Worm (Caenorhabditis elegans) whole organism, L1 larva: ENCODE data around the gene C28C12.11.
A peak's percentile ranks its signal among the peaks of the same experiment; 100 is the strongest.

Experiments used
- C16A3.4 ChIP-seq: fragments of 150-350 bp; optimal IDR thresholded peaks from 2 replicates; lab custom pipeline; 2014; ENCODE audit warnings: missing biosample characterization, missing genetic modification characterization
- C34B4.2 ChIP-seq: sonication (generic microtip); optimal IDR thresholded peaks from 2 replicates; lab custom pipeline; 2017; ENCODE audit warnings: mild to moderate bottlenecking, missing genetic modification characterization, missing compliant biosample characterization
- F16B12.6 ChIP-seq: fragments of 150-350 bp; optimal IDR thresholded peaks from 2 replicates; lab custom pipeline; 2014; ENCODE audit warnings: missing biosample characterization, missing genetic modification characterization
- Y116A8C.19 ChIP-seq: sonication (generic microtip); optimal IDR thresholded peaks from 2 replicates; lab custom pipeline; 2016; ENCODE audit warnings: missing compliant biosample characterization, missing genetic modification characterization, borderline replicate concordance
- aha-1 ChIP-seq: fragments of 150-350 bp; optimal IDR thresholded peaks from 2 replicates; lab custom pipeline; 2014; ENCODE audit warnings: missing biosample characterization, missing genetic modification characterization
- aly-2 ChIP-seq: fragments of 150-350 bp; optimal IDR thresholded peaks from 2 replicates; lab custom pipeline; 2014; ENCODE audit warnings: missing biosample characterization, missing genetic modification characterization
- ama-1 ChIP-seq: fragments of 150-350 bp; optimal IDR thresholded peaks from 2 replicates; lab custom pipeline; 2014
- ceh-88 ChIP-seq: fragments of 200-800 bp; sonication (Bioruptor generic); IDR thresholded peaks from 2 replicates; pipeline ENCODE4 v1.3.6; 2022; ENCODE audit warnings: missing genetic modification characterization, missing compliant biosample characterization
- dpl-1 ChIP-seq, 3 experiments: fragments of 150-350 bp in 2 of 3; sonication (generic microtip) in 1 of 3; optimal IDR thresholded peaks; 2 replicates each; lab custom pipeline; 2014 to 2017; ENCODE audit warnings: missing biosample characterization in 3 of 3, missing genetic modification characterization in 3 of 3, missing genetic modification reagents in 3 of 3
- efl-3 ChIP-seq: fragments of 200-800 bp; sonication (Bioruptor generic); optimal IDR thresholded peaks from 2 replicates; lab custom pipeline; 2018; ENCODE audit warnings: mild to moderate bottlenecking, missing genetic modification characterization, missing compliant biosample characterization
- egl-13 ChIP-seq: sonication (generic microtip); optimal IDR thresholded peaks from 2 replicates; lab custom pipeline; 2016; ENCODE audit warnings: missing genotype, missing genetic modification reagents, missing genetic modification characterization, missing compliant biosample characterization
- ets-5 ChIP-seq: fragments of 200-800 bp; sonication (Bioruptor generic); IDR thresholded peaks from 2 replicates; pipeline ENCODE4 v1.3.6; 2022; ENCODE audit warnings: missing genetic modification characterization, missing compliant biosample characterization
- fkh-10 ChIP-seq: sonication (generic microtip); optimal IDR thresholded peaks from 2 replicates; lab custom pipeline; 2017; ENCODE audit warnings: missing biosample characterization, missing genetic modification reagents, missing genetic modification characterization
- fkh-8 ChIP-seq: sonication (generic microtip); optimal IDR thresholded peaks from 2 replicates; lab custom pipeline; 2016; ENCODE audit warnings: mild to moderate bottlenecking, missing genetic modification characterization, missing compliant biosample characterization
- hpl-2 ChIP-seq: fragments of 150-350 bp; optimal IDR thresholded peaks from 2 replicates; lab custom pipeline; 2014; ENCODE audit warnings: missing biosample characterization, missing genetic modification reagents, missing genetic modification characterization
- irx-1 ChIP-seq: sonication (generic microtip); optimal IDR thresholded peaks from 2 replicates; lab custom pipeline; 2016; ENCODE audit warnings: missing genetic modification characterization, missing compliant biosample characterization
- isw-1 ChIP-seq: fragments of 200-800 bp; sonication (Bioruptor generic); IDR thresholded peaks from 2 replicates; pipeline ENCODE4 v1.3.6; 2022; ENCODE audit warnings: missing genetic modification characterization, missing compliant biosample characterization
- lin-14 ChIP-seq: fragments of 200-800 bp; sonication (Bioruptor generic); optimal IDR thresholded peaks from 2 replicates; lab custom pipeline; 2018; ENCODE audit warnings: mild to moderate bottlenecking, missing genetic modification characterization, moderate library complexity, missing compliant biosample characterization
- lin-15B ChIP-seq: fragments of 150-350 bp; sonication (generic microtip); optimal IDR thresholded peaks from 3 replicates; lab custom pipeline; 2014; ENCODE audit warnings: missing biosample characterization, missing genetic modification characterization
- lin-35 ChIP-seq, 2 experiments: fragments of 150-350 bp; optimal IDR thresholded peaks; 2 replicates each; lab custom pipeline; 2014; ENCODE audit warnings: missing biosample characterization in 2 of 2, missing genetic modification characterization in 2 of 2, missing genetic modification reagents in 2 of 2
- lin-39 ChIP-seq: fragments of 150-350 bp; optimal IDR thresholded peaks from 2 replicates; lab custom pipeline; 2014; ENCODE audit warnings: missing biosample characterization, missing genetic modification reagents, missing genetic modification characterization
- mab-9 ChIP-seq: fragments of 200-800 bp; sonication (Bioruptor generic); IDR thresholded peaks from 2 replicates; pipeline ENCODE4 v1.3.6; 2022; ENCODE audit warnings: missing genetic modification reagents, missing genetic modification characterization, missing compliant biosample characterization
- mep-1 ChIP-seq: fragments of 150-350 bp; optimal IDR thresholded peaks from 2 replicates; lab custom pipeline; 2014; ENCODE audit warnings: missing biosample characterization, missing genetic modification characterization
- nhr-11 ChIP-seq: fragments of 150-350 bp; optimal IDR thresholded peaks from 2 replicates; lab custom pipeline; 2014; ENCODE audit warnings: missing biosample characterization, missing genetic modification characterization
- nhr-12 ChIP-seq: sonication (generic microtip); optimal IDR thresholded peaks from 2 replicates; lab custom pipeline; 2017; ENCODE audit warnings: missing biosample characterization, missing genetic modification characterization
- nhr-20 ChIP-seq: sonication (generic microtip); optimal IDR thresholded peaks from 2 replicates; lab custom pipeline; 2016; ENCODE audit warnings: mild to moderate bottlenecking, missing genetic modification characterization, missing compliant biosample characterization
- nhr-71 ChIP-seq: sonication (generic microtip); optimal IDR thresholded peaks from 2 replicates; lab custom pipeline; 2016; ENCODE audit warnings: mild to moderate bottlenecking, missing genetic modification characterization, moderate library complexity, missing compliant biosample characterization
- nhr-76 ChIP-seq: sonication (generic microtip); optimal IDR thresholded peaks from 2 replicates; lab custom pipeline; 2017; ENCODE audit warnings: missing biosample characterization, missing genetic modification characterization
- nhr-77 ChIP-seq: fragments of 150-350 bp; optimal IDR thresholded peaks from 2 replicates; lab custom pipeline; 2014; ENCODE audit warnings: missing biosample characterization, missing genetic modification characterization
- nhr-85 ChIP-seq: sonication (generic microtip); peaks from one replicate; lab custom pipeline; 2016; ENCODE audit warnings: missing genetic modification characterization, inconsistent platforms, missing compliant biosample characterization
- pag-3 ChIP-seq: sonication (generic microtip); optimal IDR thresholded peaks from 2 replicates; lab custom pipeline; 2017; ENCODE audit warnings: missing genetic modification characterization, mild to moderate bottlenecking, missing compliant biosample characterization, antibody characterized with exemption, borderline replicate concordance; ENCODE audit not compliant: insufficient read depth
- pax-3 ChIP-seq: fragments of 200-800 bp; sonication (Bioruptor generic); optimal IDR thresholded peaks from 2 replicates; lab custom pipeline; 2018; ENCODE audit warnings: mild to moderate bottlenecking, missing genetic modification characterization, moderate library complexity, missing compliant biosample characterization
- pqm-1 ChIP-seq: sonication (generic microtip); optimal IDR thresholded peaks from 3 replicates; lab custom pipeline; 2017; ENCODE audit warnings: missing biosample characterization, missing genetic modification characterization
- skn-1 ChIP-seq: fragments of 150-350 bp; optimal IDR thresholded peaks from 2 replicates; lab custom pipeline; 2014; ENCODE audit warnings: missing biosample characterization, missing genetic modification characterization
- snpc-4 ChIP-seq: fragments of 150-350 bp; optimal IDR thresholded peaks from 2 replicates; lab custom pipeline; 2014; ENCODE audit warnings: missing biosample characterization, missing genetic modification characterization
- snu-23 ChIP-seq: sonication (generic microtip); optimal IDR thresholded peaks from 2 replicates; lab custom pipeline; 2016; ENCODE audit warnings: missing genetic modification characterization, missing compliant biosample characterization
- sox-4 ChIP-seq: sonication (generic microtip); optimal IDR thresholded peaks from 2 replicates; lab custom pipeline; 2016; ENCODE audit warnings: missing genetic modification characterization, missing compliant biosample characterization
- sptf-1 ChIP-seq: fragments of 150-350 bp; optimal IDR thresholded peaks from 2 replicates; lab custom pipeline; 2014; ENCODE audit warnings: missing biosample characterization, missing genetic modification characterization
- swsn-7 ChIP-seq: sonication (generic microtip); optimal IDR thresholded peaks from 2 replicates; lab custom pipeline; 2016; ENCODE audit warnings: missing genetic modification characterization, missing compliant biosample characterization
- tbx-2 ChIP-seq: sonication (generic microtip); optimal IDR thresholded peaks from 2 replicates; lab custom pipeline; 2016; ENCODE audit warnings: missing genetic modification characterization, missing compliant biosample characterization
- tlp-1 ChIP-seq: fragments of 150-350 bp; optimal IDR thresholded peaks from 2 replicates; lab custom pipeline; 2014; ENCODE audit warnings: missing biosample characterization, missing genetic modification characterization
- unc-130 ChIP-seq: fragments of 150-350 bp; optimal IDR thresholded peaks from 2 replicates; lab custom pipeline; 2017; ENCODE audit warnings: missing biosample characterization, missing genetic modification characterization, inconsistent platforms
- unc-30 ChIP-seq: sonication (generic microtip); optimal IDR thresholded peaks from 2 replicates; lab custom pipeline; 2017; ENCODE audit warnings: missing biosample characterization, missing genetic modification characterization
- unc-62 ChIP-seq: fragments of 150-350 bp; optimal IDR thresholded peaks from 2 replicates; lab custom pipeline; 2014; ENCODE audit warnings: missing biosample characterization, missing genetic modification reagents, missing genetic modification characterization
- vab-15 ChIP-seq: sonication (generic microtip); optimal IDR thresholded peaks from 2 replicates; lab custom pipeline; 2017; ENCODE audit warnings: missing genotype, mild to moderate bottlenecking, missing genetic modification characterization, missing compliant biosample characterization
- xbp-1 ChIP-seq: sonication (generic microtip); optimal IDR thresholded peaks from 2 replicates; lab custom pipeline; 2016; ENCODE audit warnings: missing genetic modification characterization, missing compliant biosample characterization
- zag-1 ChIP-seq: fragments of 150-350 bp; optimal IDR thresholded peaks from 2 replicates; lab custom pipeline; 2014; ENCODE audit warnings: missing biosample characterization, missing genetic modification characterization
- ztf-11 ChIP-seq, 2 experiments: sonication (generic microtip); optimal IDR thresholded peaks; 2 replicates each; lab custom pipeline; 2016 to 2017; ENCODE audit warnings: missing genetic modification characterization in 2 of 2, missing biosample characterization in 1 of 2, missing compliant biosample characterization in 1 of 2
- ztf-4 ChIP-seq: fragments of 150-350 bp; optimal IDR thresholded peaks from 2 replicates; lab custom pipeline; 2014; ENCODE audit warnings: missing biosample characterization, missing genetic modification characterization

The C28C12.11 gene

ce11 chrIV:8473756-8474155 lies at the start of gene C28C12.11:
C28C12.11 (plus strand) TSS chrIV:8474056.
- TF ChIP-seq ets-5 (GFP tag; lab: Robert Waterston, UW): no peak
- no peak for TF ChIP-seq pax-3 (tag; lab: Kevin White, UChicago)

DNA sequence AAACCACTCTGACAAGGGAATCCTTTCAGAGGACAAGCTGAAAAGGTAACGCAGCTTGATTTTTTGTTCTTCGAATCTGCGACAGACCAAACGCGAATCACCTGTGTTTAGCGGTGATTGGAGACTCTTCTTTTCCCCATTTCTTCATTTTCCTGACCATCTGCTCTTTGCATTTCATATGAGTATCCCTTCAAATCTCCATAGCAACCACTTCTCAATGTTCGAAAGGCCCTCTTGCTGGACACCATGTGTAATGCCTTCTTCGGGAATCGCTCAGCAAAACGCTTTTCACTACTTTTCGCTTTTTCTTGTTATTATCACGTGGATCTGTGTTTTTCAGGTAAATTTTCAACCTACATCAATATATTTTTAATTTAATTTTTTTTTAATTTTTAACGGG lies 47.3 kb upstream of the C28C12.11 start, which contains the start of the genes T26A8.3 and tmem-231:
Gene T26A8.3, minus strand, starts transcription at position 101 of the 400 bp plus-strand sequence.
Gene tmem-231, plus strand, starts transcription at position 249 of the 400 bp plus-strand sequence.
- TF ChIP-seq snpc-4 (tag; lab: Kevin White, UChicago) (no peak), irx-1 (tag; lab: Kevin White, UChicago) (no peak), ztf-4 (tag; lab: Kevin White, UChicago) (no peak), nhr-71 (no peak), unc-62 (GFP tag; lab: Kevin White, UChicago) (no peak), fkh-10 (GFP tag; lab: Kevin White, UChicago) (no peak), C16A3.4 (tag; lab: Kevin White, UChicago) (no peak), ztf-11 (tag; optimal IDR thresholded peaks at IDR 0.05; lab: Kevin White, UChicago) (no peak), snu-23 (GFP tag; lab: Kevin White, UChicago) (no peak), pax-3 (tag; lab: Kevin White, UChicago) (no peak)

DNA sequence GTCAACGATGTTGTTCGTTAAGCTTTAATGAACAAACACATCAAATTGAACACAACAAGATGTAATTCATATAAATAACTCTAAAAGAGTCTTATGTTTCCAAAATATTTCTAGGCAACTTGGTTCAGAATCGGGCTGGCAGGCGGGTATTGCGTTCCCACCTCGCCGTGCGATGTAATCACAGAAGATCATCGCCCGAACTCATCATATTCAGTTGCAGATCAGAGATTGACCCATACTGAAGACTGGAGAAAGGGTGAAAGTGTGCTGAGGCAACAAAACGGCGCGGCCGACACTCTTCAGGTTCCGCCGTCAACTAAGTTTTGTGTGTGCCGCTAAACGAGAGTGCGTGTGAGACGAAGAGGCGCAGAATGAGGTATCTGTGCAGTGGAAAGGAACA lies 45.4 kb upstream of the C28C12.11 start:
- peak; percentile 62 for TF ChIP-seq egl-13 (tag; lab: Kevin White, UChicago)
- TF ChIP-seq nhr-12 (tag; lab: Kevin White, UChicago): no peak
- no peak for TF ChIP-seq vab-15 (tag; lab: Kevin White, UChicago)
- TF ChIP-seq aly-2 (tag; lab: Kevin White, UChicago): peak; percentile 74
- TF ChIP-seq ama-1 (lab: Kevin White, UChicago): peak; percentile 92
- TF ChIP-seq mab-9 (GFP tag; lab: Robert Waterston, UW): peak; percentile 28; the same call in 1 of the 2 replicates
- peak; percentile 63 for TF ChIP-seq lin-39 (tag; lab: Kevin White, UChicago)
- peak; percentile 77 for TF ChIP-seq hpl-2
- no peak for TF ChIP-seq pqm-1 (tag; lab: Kevin White, UChicago)
- TF ChIP-seq skn-1: peak; percentile 49
- peak; percentile 98 for TF ChIP-seq nhr-85 (tag; lab: Kevin White, UChicago)
- TF ChIP-seq pag-3: no peak
- TF ChIP-seq Y116A8C.19 (tag; lab: Kevin White, UChicago): no peak
- TF ChIP-seq ztf-4 (tag; lab: Kevin White, UChicago): peak; percentile 46
- TF ChIP-seq F16B12.6 (tag; lab: Kevin White, UChicago): no peak
- peak; percentile 80 for TF ChIP-seq irx-1 (tag; lab: Kevin White, UChicago)
- TF ChIP-seq lin-15B (tag; lab: Kevin White, UChicago): no peak
- no peak for TF ChIP-seq zag-1 (tag; lab: Kevin White, UChicago)
- no peak for TF ChIP-seq C34B4.2
- TF ChIP-seq efl-3 (GFP tag; lab: Kevin White, UChicago): peak; percentile 20
- peak; percentile 76 for TF ChIP-seq fkh-8 (tag; lab: Kevin White, UChicago)
- TF ChIP-seq mep-1 (tag; lab: Kevin White, UChicago): peak; percentile 76
- peak; percentile 55 to 79 for TF ChIP-seq lin-35 (GFP tag; optimal IDR thresholded peaks at IDR 0.05; lab: Kevin White, UChicago)
- TF ChIP-seq aha-1 (tag; lab: Kevin White, UChicago): peak; percentile 12
- TF ChIP-seq tlp-1 (tag; lab: Kevin White, UChicago): no peak
- peak; percentile 91 for TF ChIP-seq nhr-20 (tag; lab: Kevin White, UChicago)
- TF ChIP-seq nhr-76: no peak
- TF ChIP-seq lin-14 (GFP tag; lab: Kevin White, UChicago): peak; percentile 97
- TF ChIP-seq sox-4 (tag; lab: Kevin White, UChicago): peak; percentile 44
- TF ChIP-seq unc-130 (tag; lab: Kevin White, UChicago): no peak
- peak; percentile 65 for TF ChIP-seq nhr-77 (tag; lab: Kevin White, UChicago)
- TF ChIP-seq xbp-1 (tag; lab: Kevin White, UChicago): peak; percentile 84
- peak; percentile 85 for TF ChIP-seq tbx-2 (tag; lab: Kevin White, UChicago)
- peak; percentile 44 for TF ChIP-seq nhr-11 (tag; lab: Kevin White, UChicago)
- TF ChIP-seq sptf-1: no peak
- peak; percentile 44 for TF ChIP-seq pax-3 (tag; lab: Kevin White, UChicago)
- TF ChIP-seq nhr-71: peak; percentile 95
- TF ChIP-seq dpl-1 (GFP tag; optimal IDR thresholded peaks at IDR 0.05; lab: Kevin White, UChicago): peak; percentile 47 to 54 (median 50)
- TF ChIP-seq ceh-88 (GFP tag; lab: Robert Waterston, UW): peak; percentile 73; the same call in 1 of the 2 replicates
- TF ChIP-seq isw-1 (GFP tag; lab: Robert Waterston, UW): peak; percentile 56
- no peak for TF ChIP-seq C16A3.4 (tag; lab: Kevin White, UChicago)
- TF ChIP-seq unc-30 (tag; lab: Kevin White, UChicago): no peak
- TF ChIP-seq swsn-7 (tag; lab: Kevin White, UChicago): peak; percentile 94
